Fruit fly (Drosophila melanogaster): Measurements from ENCODE around the gene ttk.

The ttk gene

DNA sequence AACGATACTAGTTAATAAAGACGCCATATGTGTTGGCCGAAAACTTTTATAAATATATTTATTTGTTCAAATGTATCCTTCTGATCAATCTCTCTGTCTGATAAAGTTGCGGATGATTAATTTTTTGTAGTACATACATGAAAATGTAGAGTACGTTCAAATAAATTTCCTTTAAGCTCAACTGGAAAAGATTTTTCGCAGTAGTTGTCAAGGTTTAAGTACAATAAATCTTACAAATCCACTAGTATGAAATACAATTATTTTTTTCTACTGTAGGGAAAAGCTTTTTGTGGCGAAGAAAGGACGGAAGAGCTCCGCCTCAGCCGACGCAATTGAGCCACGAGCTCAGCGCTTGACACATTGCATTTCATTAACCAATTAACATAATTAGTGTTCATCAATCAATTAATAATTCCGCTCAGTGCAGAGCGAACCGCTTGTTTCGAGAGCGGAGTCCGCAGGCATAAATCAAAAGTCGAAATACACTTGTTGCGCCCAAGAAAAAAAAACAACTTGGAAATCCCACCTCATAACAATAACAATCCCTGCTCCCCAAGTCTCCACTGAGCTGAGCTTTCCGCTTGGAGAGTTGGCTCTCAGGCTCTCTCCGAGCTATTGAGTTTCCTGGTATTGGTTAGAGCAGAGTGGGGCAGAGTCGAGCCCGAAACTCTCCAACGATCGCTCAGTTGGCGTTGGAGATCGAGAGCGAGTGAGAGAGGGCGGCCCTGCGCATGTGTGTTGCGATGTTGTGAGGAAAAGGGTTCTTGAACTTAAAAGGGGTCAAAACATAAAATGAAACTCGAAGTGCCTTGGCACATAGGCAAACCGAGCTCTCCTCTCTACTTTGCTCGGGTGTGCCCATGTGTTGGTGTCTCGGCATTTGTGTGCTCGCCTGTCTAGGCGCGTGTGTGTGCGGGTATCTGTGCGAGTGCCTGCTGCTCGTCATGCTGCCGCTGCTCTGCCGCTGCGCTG is 24.7 kb upstream of the ttk start (continued):
- TF ChIP-seq CG10321 (GFP tag; IDR thresholded peaks at IDR 0.05) (no peak), CG33213 (GFP tag; optimal IDR thresholded peaks at IDR 0.05) (no peak), lmd (GFP tag; IDR thresholded peaks at IDR 0.05) (no peak), en (GFP tag; optimal IDR thresholded peaks at IDR 0.05) (no peak), CG12155 (GFP tag; optimal IDR thresholded peaks at IDR 0.05) (no peak), Adf1 (GFP tag; IDR thresholded peaks at IDR 0.05) (peak; percentile 91), Side (GFP tag; optimal IDR thresholded peaks at IDR 0.05) (no peak), ham (GFP tag; IDR thresholded peaks at IDR 0.05) (no peak), Pdp1 (GFP tag; optimal IDR thresholded peaks at IDR 0.05) (peak in 1 of 2 experiments; percentile 8), CG2199 (GFP tag; IDR thresholded peaks at IDR 0.05) (no peak), Dip3 (GFP tag; optimal IDR thresholded peaks at IDR 0.05) (no peak), az2 (GFP tag; optimal IDR thresholded peaks at IDR 0.05) (no peak), hth (optimal IDR thresholded peaks at IDR 0.05) (no peak), vnd (GFP tag; IDR thresholded peaks at IDR 0.05; ENCODE audit: partially characterized antibody) (no peak), onecut (GFP tag; IDR thresholded peaks at IDR 0.05) (no peak), CG14014 (GFP tag; IDR thresholded peaks at IDR 0.05) (no peak), BEAF-32 (GFP tag; optimal IDR thresholded peaks at IDR 0.05) (no peak), sim (GFP tag; IDR thresholded peaks at IDR 0.05) (no peak), seq (GFP tag; IDR thresholded peaks at IDR 0.05) (no peak), CG42726 (GFP tag; IDR thresholded peaks at IDR 0.05; ENCODE audit: partially characterized antibody) (no peak), Eip74EF (GFP tag; optimal IDR thresholded peaks at IDR 0.05) (no peak), chn (GFP tag; optimal IDR thresholded peaks at IDR 0.05) (no peak), phol (tag; optimal IDR thresholded peaks at IDR 0.05) (peak; percentile 45), Hmx (GFP tag; optimal IDR thresholded peaks at IDR 0.05) (no peak), Trl (optimal IDR thresholded peaks at IDR 0.05) (peak; percentile 89 to 90), Trl (GFP tag; optimal IDR thresholded peaks at IDR 0.05) (no peak), mirr (GFP tag; optimal IDR thresholded peaks at IDR 0.05) (no peak), Oaz (GFP tag; IDR thresholded peaks at IDR 0.05) (no peak), jing (GFP tag; optimal IDR thresholded peaks at IDR 0.05) (no peak), CG10274 (GFP tag; optimal IDR thresholded peaks at IDR 0.05) (no peak), sna (GFP tag; IDR thresholded peaks at IDR 0.05; ENCODE audit: partially characterized antibody) (no peak), Taf1 (GFP tag; IDR thresholded peaks at IDR 0.05) (no peak), Sox100B (GFP tag; optimal IDR thresholded peaks at IDR 0.05) (peak; percentile 48), Sin3A (optimal IDR thresholded peaks at IDR 0.05) (no peak), aop (GFP tag; IDR thresholded peaks at IDR 0.05) (no peak), Ravus (GFP tag; IDR thresholded peaks at IDR 0.05) (no peak), tin (GFP tag; optimal IDR thresholded peaks at IDR 0.05) (no peak), bsh (GFP tag; optimal IDR thresholded peaks at IDR 0.05) (peak in 1 of 2 experiments; percentile 8), zfh1 (GFP tag; IDR thresholded peaks at IDR 0.05) (no peak), CG3281 (GFP tag; optimal IDR thresholded peaks at IDR 0.05) (peak; percentile 0), CG11504 (tag; optimal IDR thresholded peaks at IDR 0.05) (peak; percentile 31), Hand (GFP tag; optimal IDR thresholded peaks at IDR 0.05) (no peak), TFAM (GFP tag; optimal IDR thresholded peaks at IDR 0.05) (no peak), CG10147 (GFP tag; optimal IDR thresholded peaks at IDR 0.05) (no peak), lilli (GFP tag; optimal IDR thresholded peaks at IDR 0.05) (no peak), sqz (GFP tag; optimal IDR thresholded peaks at IDR 0.05) (no peak), CG9797 (GFP tag; optimal IDR thresholded peaks at IDR 0.05) (no peak), salm (tag; optimal IDR thresholded peaks at IDR 0.05) (no peak), Blimp-1 (GFP tag; optimal IDR thresholded peaks at IDR 0.05) (no peak), tup (GFP tag; optimal IDR thresholded peaks at IDR 0.05) (no peak)

Data from whole organism, embryonic.